Worm (Caenorhabditis elegans) whole organism, mixed stage, embryonic: ENCODE results near the gene ZK1307.4.

Experiments
- M03D4.4 ChIP-seq: sonication (generic microtip); optimal IDR thresholded peaks from 2 replicates; lab custom pipeline; 2017; ENCODE audit warnings: mild to moderate bottlenecking, missing genetic modification characterization, missing compliant biosample characterization
- bed-3 ChIP-seq: fragments of 200-800 bp; sonication (Bioruptor generic); optimal IDR thresholded peaks from 3 replicates; lab custom pipeline; 2018; ENCODE audit warnings: mild to moderate bottlenecking, missing genetic modification characterization, moderate library complexity, missing compliant biosample characterization
- blmp-1 ChIP-seq: fragments of 150-350 bp; optimal IDR thresholded peaks from 2 replicates; lab custom pipeline; 2014; ENCODE audit warnings: missing biosample characterization, missing genetic modification characterization
- ceh-39 ChIP-seq: fragments of 150-350 bp; optimal IDR thresholded peaks from 2 replicates; lab custom pipeline; 2014; ENCODE audit warnings: missing biosample characterization, missing genetic modification characterization
- ceh-43 ChIP-seq: fragments of 200-800 bp; sonication (Bioruptor generic); optimal IDR thresholded peaks from 2 replicates; lab custom pipeline; 2018; ENCODE audit warnings: mild to moderate bottlenecking, missing genetic modification characterization, moderate library complexity, missing compliant biosample characterization
- ceh-83 ChIP-seq: fragments of 200-800 bp; sonication (Bioruptor generic); optimal IDR thresholded peaks from 2 replicates; lab custom pipeline; 2018; ENCODE audit warnings: mild to moderate bottlenecking, missing genetic modification characterization, missing compliant biosample characterization
- ces-1 ChIP-seq: fragments of 150-350 bp; optimal IDR thresholded peaks from 2 replicates; lab custom pipeline; 2014; ENCODE audit warnings: missing biosample characterization, missing genetic modification reagents, missing genetic modification characterization
- cnd-1 ChIP-seq: fragments of 200-800 bp; sonication (Bioruptor generic); optimal IDR thresholded peaks from 2 replicates; lab custom pipeline; 2018; ENCODE audit warnings: mild to moderate bottlenecking, missing genetic modification characterization, missing compliant biosample characterization
- drap-1 ChIP-seq: fragments of 200-800 bp; sonication (Bioruptor generic); optimal IDR thresholded peaks from 3 replicates; lab custom pipeline; 2018; ENCODE audit warnings: mild to moderate bottlenecking, missing genetic modification characterization, missing compliant biosample characterization
- elt-1 ChIP-seq: sonication (generic microtip); optimal IDR thresholded peaks from 2 replicates; lab custom pipeline; 2017; ENCODE audit warnings: missing genetic modification characterization, mild to moderate bottlenecking, missing compliant biosample characterization, antibody characterized with exemption, moderate library complexity, borderline replicate concordance; ENCODE audit not compliant: insufficient read depth
- elt-3 ChIP-seq: fragments of 150-350 bp; optimal IDR thresholded peaks from 2 replicates; lab custom pipeline; 2014; ENCODE audit warnings: missing biosample characterization, missing genetic modification characterization
- flh-1 ChIP-seq: fragments of 200-800 bp; sonication (Bioruptor generic); optimal IDR thresholded peaks from 2 replicates; lab custom pipeline; 2018; ENCODE audit warnings: mild to moderate bottlenecking, missing genetic modification characterization, moderate library complexity, missing compliant biosample characterization
- ham-2 ChIP-seq: fragments of 200-800 bp; sonication (Bioruptor generic); optimal IDR thresholded peaks from 2 replicates; lab custom pipeline; 2018; ENCODE audit warnings: mild to moderate bottlenecking, missing genetic modification characterization, missing compliant biosample characterization
- hlh-1 ChIP-seq: fragments of 150-350 bp; optimal IDR thresholded peaks from 2 replicates; lab custom pipeline; 2014; ENCODE audit warnings: missing biosample characterization, missing genetic modification reagents, missing genetic modification characterization
- lin-13 ChIP-seq: fragments of 150-350 bp; optimal IDR thresholded peaks from 2 replicates; lab custom pipeline; 2014; ENCODE audit warnings: missing biosample characterization, missing genetic modification characterization
- lin-32 ChIP-seq: fragments of 200-800 bp; sonication (Bioruptor generic); optimal IDR thresholded peaks from 2 replicates; lab custom pipeline; 2018; ENCODE audit warnings: mild to moderate bottlenecking, missing genetic modification characterization, missing compliant biosample characterization
- lsy-2 ChIP-seq: fragments of 150-350 bp; optimal IDR thresholded peaks from 2 replicates; lab custom pipeline; 2014; ENCODE audit warnings: missing biosample characterization, missing genetic modification characterization
- mab-5 ChIP-seq: fragments of 150-350 bp; optimal IDR thresholded peaks from 2 replicates; lab custom pipeline; 2014; ENCODE audit warnings: missing biosample characterization, missing genetic modification characterization
- mep-1 ChIP-seq: fragments of 150-350 bp; optimal IDR thresholded peaks from 2 replicates; lab custom pipeline; 2017; ENCODE audit warnings: missing biosample characterization, missing genetic modification reagents, missing genetic modification characterization, inconsistent platforms
- mls-2 ChIP-seq: sonication (generic microtip); optimal IDR thresholded peaks from 2 replicates; lab custom pipeline; 2016; ENCODE audit warnings: mild to moderate bottlenecking, missing genetic modification characterization, moderate library complexity, missing compliant biosample characterization
- nhr-12 ChIP-seq: fragments of 150-350 bp; optimal IDR thresholded peaks from 2 replicates; lab custom pipeline; 2014; ENCODE audit warnings: missing biosample characterization, missing genetic modification characterization
- nhr-2 ChIP-seq: fragments of 150-350 bp; optimal IDR thresholded peaks from 2 replicates; lab custom pipeline; 2014; ENCODE audit warnings: missing biosample characterization, missing genetic modification characterization
- nhr-237 ChIP-seq: fragments of 150-350 bp; optimal IDR thresholded peaks from 2 replicates; lab custom pipeline; 2014; ENCODE audit warnings: missing biosample characterization, missing genetic modification characterization
- nhr-28 ChIP-seq: fragments of 150-350 bp; optimal IDR thresholded peaks from 2 replicates; lab custom pipeline; 2014; ENCODE audit warnings: missing biosample characterization, missing genetic modification characterization
- nhr-76 ChIP-seq: sonication (generic microtip); optimal IDR thresholded peaks from 2 replicates; lab custom pipeline; 2017; ENCODE audit warnings: missing biosample characterization, missing genetic modification characterization
- pha-4 ChIP-seq: fragments of 150-350 bp; optimal IDR thresholded peaks from 2 replicates; lab custom pipeline; 2018; ENCODE audit warnings: missing biosample characterization, missing genetic modification reagents, missing genetic modification characterization
- sem-2 ChIP-seq: fragments of 200-800 bp; sonication (Bioruptor generic); optimal IDR thresholded peaks from 2 replicates; lab custom pipeline; 2018; ENCODE audit warnings: mild to moderate bottlenecking, missing genetic modification characterization, missing compliant biosample characterization
- snpc-4 ChIP-seq: fragments of 150-350 bp; optimal IDR thresholded peaks from 2 replicates; lab custom pipeline; 2014; ENCODE audit warnings: missing biosample characterization, missing genetic modification characterization
- sptf-1 ChIP-seq: sonication (generic microtip); optimal IDR thresholded peaks from 2 replicates; lab custom pipeline; 2017; ENCODE audit warnings: mild to moderate bottlenecking, missing genetic modification characterization, moderate library complexity, missing compliant biosample characterization
- tbx-8 ChIP-seq: fragments of 200-800 bp; sonication (Bioruptor generic); optimal IDR thresholded peaks from 2 replicates; lab custom pipeline; 2018; ENCODE audit warnings: mild to moderate bottlenecking, missing genetic modification characterization, moderate library complexity, missing compliant biosample characterization
- unc-120 ChIP-seq: sonication (generic microtip); optimal IDR thresholded peaks from 2 replicates; lab custom pipeline; 2017; ENCODE audit warnings: missing genetic modification characterization, missing compliant biosample characterization; ENCODE audit not compliant: poor library complexity, severe bottlenecking
- unc-39 ChIP-seq: fragments of 150-350 bp; optimal IDR thresholded peaks from 2 replicates; lab custom pipeline; 2014; ENCODE audit warnings: missing biosample characterization, missing genetic modification characterization
- unc-62 ChIP-seq: fragments of 150-350 bp; optimal IDR thresholded peaks from 2 replicates; lab custom pipeline; 2014; ENCODE audit warnings: missing biosample characterization, missing genetic modification reagents, missing genetic modification characterization
- zip-8 ChIP-seq: fragments of 150-350 bp; optimal IDR thresholded peaks from 2 replicates; lab custom pipeline; 2014; ENCODE audit warnings: missing biosample characterization, missing genetic modification characterization
- ztf-11 ChIP-seq: fragments of 150-350 bp; optimal IDR thresholded peaks from 2 replicates; lab custom pipeline; 2014; ENCODE audit warnings: missing biosample characterization, missing genetic modification characterization

ZK1307.4 gene

ce11 chrII:9652919-9653318 is 1.3 kb upstream of the ZK1307.4 start, which contains the start of gene ZK1307.3:
ZK1307.3 (minus strand) TSS chrII:9653019.
- TF ChIP-seq mls-2 (tag; lab: Kevin White, UChicago) = no peak
- TF ChIP-seq tbx-8 (GFP tag; lab: Kevin White, UChicago) = no peak
- TF ChIP-seq ces-1 (GFP tag; lab: Kevin White, UChicago) = no peak
- TF ChIP-seq lsy-2 (tag; lab: Kevin White, UChicago) = no peak
- TF ChIP-seq nhr-28 (tag; lab: Kevin White, UChicago) = no peak
- TF ChIP-seq nhr-12 (tag; lab: Kevin White, UChicago) = no peak
- TF ChIP-seq ceh-43 = no peak
- no peak for TF ChIP-seq sptf-1

ce11 chrII:9649191-9649590 is 2.4 kb downstream of the ZK1307.4 start, which contains the start of gene ZK1307.9:
ZK1307.9 (plus strand) TSS chrII:9649491.
- TF ChIP-seq nhr-237 (tag; lab: Kevin White, UChicago) = no peak
- TF ChIP-seq bed-3 (GFP tag; lab: Kevin White, UChicago) = no peak
- no peak for TF ChIP-seq lin-32 (GFP tag; lab: Kevin White, UChicago)
- TF ChIP-seq unc-120 = no peak
- no peak for TF ChIP-seq elt-3
- no peak for TF ChIP-seq ceh-39 (tag; lab: Kevin White, UChicago)
- TF ChIP-seq ces-1 (GFP tag; lab: Kevin White, UChicago) = no peak
- TF ChIP-seq nhr-76 (tag; lab: Kevin White, UChicago) = no peak
- no peak for TF ChIP-seq flh-1 (GFP tag; lab: Kevin White, UChicago)
- no peak for TF ChIP-seq mab-5 (tag; lab: Kevin White, UChicago)
- TF ChIP-seq M03D4.4 = no peak
- no peak for TF ChIP-seq ceh-43
- no peak for TF ChIP-seq unc-62 (GFP tag; lab: Kevin White, UChicago)
- TF ChIP-seq blmp-1 = no peak

ce11 chrII:9646928-9647838 is 4.4 kb downstream of the ZK1307.4 start, which contains the start of gene sqv-8:
sqv-8 (plus strand) TSS chrII:9646978.
- TF ChIP-seq elt-3 (no peak), nhr-2 (tag; lab: Kevin White, UChicago) (peak; percentile 66), mls-2 (tag; lab: Kevin White, UChicago) (no peak), lin-13 (tag; lab: Kevin White, UChicago) (no peak), ceh-83 (GFP tag; lab: Kevin White, UChicago) (no peak), flh-1 (GFP tag; lab: Kevin White, UChicago) (no peak), ztf-11 (tag; lab: Kevin White, UChicago) (no peak), nhr-12 (tag; lab: Kevin White, UChicago) (no peak)

ce11 chrII:9646122-9646555 is 5.5 kb downstream of the ZK1307.4 start:
- peak; percentile 90 for TF ChIP-seq ham-2 (GFP tag; lab: Kevin White, UChicago)
- TF ChIP-seq unc-120 = peak; percentile 22
- TF ChIP-seq unc-62 (GFP tag; lab: Kevin White, UChicago) = peak; percentile 76
- peak; percentile 47 for TF ChIP-seq drap-1
- peak; percentile 87 for TF ChIP-seq nhr-2 (tag; lab: Kevin White, UChicago)
- no peak for TF ChIP-seq bed-3 (GFP tag; lab: Kevin White, UChicago)
- no peak for TF ChIP-seq lsy-2 (tag; lab: Kevin White, UChicago)
- TF ChIP-seq sptf-1 = peak; percentile 68
- TF ChIP-seq ztf-11 (tag; lab: Kevin White, UChicago) = no peak
- peak; percentile 70 for TF ChIP-seq ces-1 (GFP tag; lab: Kevin White, UChicago)
- TF ChIP-seq mls-2 (tag; lab: Kevin White, UChicago) = peak; percentile 76
- no peak for TF ChIP-seq nhr-28 (tag; lab: Kevin White, UChicago)
- peak; percentile 75 for TF ChIP-seq ceh-39 (tag; lab: Kevin White, UChicago)
- TF ChIP-seq ceh-83 (GFP tag; lab: Kevin White, UChicago) = no peak
- TF ChIP-seq nhr-12 (tag; lab: Kevin White, UChicago) = no peak
- TF ChIP-seq pha-4 (tag; lab: Kevin White, UChicago) = peak; percentile 41
- no peak for TF ChIP-seq unc-39 (tag; lab: Kevin White, UChicago)
- peak; percentile 61 for TF ChIP-seq lin-13 (tag; lab: Kevin White, UChicago)
- TF ChIP-seq snpc-4 = no peak
- no peak for TF ChIP-seq elt-3
- TF ChIP-seq flh-1 (GFP tag; lab: Kevin White, UChicago) = no peak
- no peak for TF ChIP-seq ceh-43
- peak; percentile 14 for TF ChIP-seq nhr-237 (tag; lab: Kevin White, UChicago)
- no peak for TF ChIP-seq M03D4.4
- peak; percentile 2 for TF ChIP-seq tbx-8 (GFP tag; lab: Kevin White, UChicago)
- no peak for TF ChIP-seq zip-8 (tag; lab: Kevin White, UChicago)
- peak; percentile 46 for TF ChIP-seq lin-32 (GFP tag; lab: Kevin White, UChicago)
- TF ChIP-seq nhr-76 (tag; lab: Kevin White, UChicago) = no peak
- TF ChIP-seq blmp-1 = peak; percentile 68
- TF ChIP-seq sem-2 = no peak
- peak; percentile 40 for TF ChIP-seq cnd-1
- TF ChIP-seq hlh-1 = peak; percentile 94
- peak; percentile 91 for TF ChIP-seq mep-1
- TF ChIP-seq mab-5 (tag; lab: Kevin White, UChicago) = no peak
- TF ChIP-seq elt-1 (tag; lab: Kevin White, UChicago) = no peak
